Fruit fly (Drosophila melanogaster) whole organism: ENCODE data around the gene CG17321.

ENCODE experiments used
- EcR ChIP-seq, 2 experiments: fragments of >200 bp; optimal IDR thresholded peaks; 2 replicates each; lab custom pipeline; 2017; ENCODE audit warnings: missing biosample characterization in 2 of 2, missing genetic modification characterization in 2 of 2, missing genetic modification reagents in 2 of 2
- usp ChIP-seq: fragments of >200 bp; optimal IDR thresholded peaks from 2 replicates; lab custom pipeline; 2017; ENCODE audit warnings: missing biosample characterization, missing genetic modification characterization, mixed read lengths

DNA sequence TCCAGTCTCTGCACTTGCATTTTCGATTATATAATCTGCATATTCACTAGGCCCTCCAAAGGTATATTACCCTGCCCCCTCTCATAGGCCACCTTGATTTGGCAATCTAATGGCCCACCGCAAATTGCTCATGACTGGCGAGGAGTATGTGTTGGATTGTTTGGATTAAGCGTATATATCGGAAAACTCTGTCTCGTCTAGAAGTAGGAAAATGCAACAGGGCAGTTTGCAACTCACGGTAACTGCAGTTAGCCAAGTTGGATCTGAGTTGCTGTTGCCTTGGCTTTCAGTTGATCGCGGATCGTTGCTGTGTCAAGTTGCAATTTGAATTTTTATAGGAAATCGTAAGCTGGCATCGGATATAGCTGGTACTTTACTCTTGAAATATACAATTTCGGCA is 25.9 kb upstream of the CG17321 start, which contains the start of gene Ugt36F1:
- no peak for TF ChIP-seq EcR (GFP tag; optimal IDR thresholded peaks at IDR 0.05; lab: Kevin White, UChicago)
- TF ChIP-seq usp (GFP tag; lab: Kevin White, UChicago) = no peak
